Fruit fly (Drosophila melanogaster) whole organism, adult: ENCODE data around the gene Clc.

Source experiments
- CG11617 ChIP-seq: fragments of 200-800 bp; sonication (Bioruptor generic); optimal IDR thresholded peaks from 2 replicates; lab custom pipeline; 2017; ENCODE audit warnings: mild to moderate bottlenecking, missing biosample characterization, missing genetic modification reagents, missing genetic modification characterization
- CG12768 ChIP-seq: fragments of 200-800 bp; sonication (Bioruptor generic); optimal IDR thresholded peaks from 2 replicates; lab custom pipeline; 2017; ENCODE audit warnings: missing biosample characterization, missing genetic modification characterization, mild to moderate bottlenecking, moderate library complexity, missing genetic modification reagents
- CG14711 ChIP-seq: fragments of 200-800 bp; sonication (Bioruptor generic); optimal IDR thresholded peaks from 2 replicates; lab custom pipeline; 2018; ENCODE audit warnings: missing biosample characterization, mild to moderate bottlenecking, missing genetic modification characterization, moderate library complexity
- CG1620 ChIP-seq: fragments of 200-800 bp; sonication (Bioruptor generic); optimal IDR thresholded peaks from 2 replicates; lab custom pipeline; 2016; ENCODE audit warnings: missing biosample characterization, missing genetic modification characterization
- CG33017 ChIP-seq: fragments of 200-800 bp; sonication (Bioruptor generic); optimal IDR thresholded peaks from 2 replicates; lab custom pipeline; 2018; ENCODE audit warnings: missing biosample characterization, mild to moderate bottlenecking, missing genetic modification characterization, moderate library complexity
- CG5204 ChIP-seq: fragments of 200-800 bp; sonication (Bioruptor generic); optimal IDR thresholded peaks from 2 replicates; lab custom pipeline; 2016; ENCODE audit warnings: missing biosample characterization, missing genetic modification characterization
- CG7045 ChIP-seq: fragments of 200-800 bp; sonication (Bioruptor generic); optimal IDR thresholded peaks from 2 replicates; lab custom pipeline; 2017; ENCODE audit warnings: missing biosample characterization, mild to moderate bottlenecking, missing genetic modification characterization
- CG7101 ChIP-seq: fragments of 200-800 bp; sonication (Bioruptor generic); optimal IDR thresholded peaks from 2 replicates; lab custom pipeline; 2018; ENCODE audit warnings: missing biosample characterization, mild to moderate bottlenecking, missing genetic modification characterization, moderate library complexity
- Clk ChIP-seq: fragments of 200-800 bp; sonication (Bioruptor generic); optimal IDR thresholded peaks from 2 replicates; lab custom pipeline; 2017; ENCODE audit warnings: missing biosample characterization, missing genetic modification characterization
- Crg-1 ChIP-seq: fragments of 200-800 bp; sonication (Bioruptor generic); optimal IDR thresholded peaks from 2 replicates; lab custom pipeline; 2016; ENCODE audit warnings: missing biosample characterization, missing genetic modification characterization
- Hr96 ChIP-seq: fragments of 200-800 bp; sonication (Bioruptor generic); optimal IDR thresholded peaks from 2 replicates; lab custom pipeline; 2016; ENCODE audit warnings: missing biosample characterization, missing genetic modification characterization
- Mnt ChIP-seq: fragments of 200-800 bp; sonication (Bioruptor generic); optimal IDR thresholded peaks from 2 replicates; lab custom pipeline; 2016; ENCODE audit warnings: missing biosample characterization, mild to moderate bottlenecking, missing genetic modification characterization
- bab1 ChIP-seq: fragments of 200-800 bp; sonication (Bioruptor generic); optimal IDR thresholded peaks from 3 replicates; lab custom pipeline; 2019; ENCODE audit warnings: missing biosample characterization, mild to moderate bottlenecking, missing genetic modification characterization, moderate library complexity
- cic ChIP-seq: fragments of 200-800 bp; sonication (Bioruptor generic); optimal IDR thresholded peaks from 2 replicates; lab custom pipeline; 2017; ENCODE audit warnings: missing biosample characterization, mild to moderate bottlenecking, missing genetic modification characterization, moderate library complexity
- cnc ChIP-seq, 2 experiments: fragments of >200 bp; optimal IDR thresholded peaks; 2 replicates each; lab custom pipeline; 2017
- kay ChIP-seq: fragments of 200-800 bp; sonication (Bioruptor generic); peaks from one replicate; lab custom pipeline; 2016; ENCODE audit warnings: missing biosample characterization, missing genetic modification characterization, borderline replicate concordance
- ovo ChIP-seq: fragments of 200-800 bp; sonication (Bioruptor generic); optimal IDR thresholded peaks from 2 replicates; lab custom pipeline; 2016; ENCODE audit warnings: missing biosample characterization, missing genetic modification characterization
- pad ChIP-seq: fragments of 200-800 bp; sonication (Bioruptor generic); optimal IDR thresholded peaks from 3 replicates; lab custom pipeline; 2017; ENCODE audit warnings: missing biosample characterization, missing genetic modification characterization, mild to moderate bottlenecking, moderate library complexity, missing genetic modification reagents
- tj ChIP-seq: fragments of 200-800 bp; sonication (Bioruptor generic); optimal IDR thresholded peaks from 3 replicates; lab custom pipeline; 2017; ENCODE audit warnings: missing biosample characterization, mild to moderate bottlenecking, missing genetic modification characterization, moderate library complexity
- toe ChIP-seq: fragments of 200-800 bp; sonication (Bioruptor generic); optimal IDR thresholded peaks from 2 replicates; lab custom pipeline; 2016; ENCODE audit warnings: missing biosample characterization, missing genetic modification characterization

Gene Clc

dm6 chr3L:20196321-20196720 is 44.5 kb upstream of the Clc start:
- TF ChIP-seq kay (GFP tag; lab: Kevin White, UChicago): no peak
- TF ChIP-seq Mnt (GFP tag; lab: Kevin White, UChicago): no peak
- TF ChIP-seq cnc (optimal IDR thresholded peaks at IDR 0.05; lab: Kevin White, UChicago): no peak
- no peak for TF ChIP-seq ovo (GFP tag; lab: Kevin White, UChicago)
- no peak for TF ChIP-seq CG14711 (tag; lab: Kevin White, UChicago)
- no peak for TF ChIP-seq Hr96 (GFP tag; lab: Kevin White, UChicago)
- no peak for TF ChIP-seq CG12768 (GFP tag; lab: Kevin White, UChicago)
- no peak for TF ChIP-seq CG7101 (tag; lab: Kevin White, UChicago)
- TF ChIP-seq cic (GFP tag; lab: Kevin White, UChicago): no peak

dm6 chr3L:20197213-20197612 is 43.6 kb upstream of the Clc start:
- TF ChIP-seq cic (GFP tag; lab: Kevin White, UChicago): no peak
- TF ChIP-seq CG12768 (GFP tag; lab: Kevin White, UChicago): no peak
- TF ChIP-seq CG11617: no peak
- no peak for TF ChIP-seq bab1 (GFP tag; lab: Kevin White, UChicago)
- TF ChIP-seq tj: no peak
- TF ChIP-seq ovo (GFP tag; lab: Kevin White, UChicago): no peak
- no peak for TF ChIP-seq kay (GFP tag; lab: Kevin White, UChicago)
- TF ChIP-seq Clk (GFP tag; lab: Kevin White, UChicago): no peak
- no peak for TF ChIP-seq Mnt (GFP tag; lab: Kevin White, UChicago)
- TF ChIP-seq Crg-1 (GFP tag; lab: Kevin White, UChicago): no peak

- TF ChIP-seq Mnt (GFP tag; lab: Kevin White, UChicago): no peak
- TF ChIP-seq CG5204: no peak
- peak; percentile 61 for TF ChIP-seq kay (GFP tag; lab: Kevin White, UChicago)
- TF ChIP-seq CG7045 (GFP tag; lab: Kevin White, UChicago): no peak
- no peak for TF ChIP-seq CG11617
- TF ChIP-seq tj: peak; percentile 69
- TF ChIP-seq CG7101 (tag; lab: Kevin White, UChicago): no peak
- no peak for TF ChIP-seq CG1620 (GFP tag; lab: Kevin White, UChicago)
Observed at dm6 chr3L:20197698-20198097, 43.2 kb upstream of the Clc start.

- peak; percentile 7 for TF ChIP-seq CG12768 (GFP tag; lab: Kevin White, UChicago)
- TF ChIP-seq Crg-1 (GFP tag; lab: Kevin White, UChicago): no peak
- peak; percentile 62 for TF ChIP-seq kay (GFP tag; lab: Kevin White, UChicago)
- TF ChIP-seq CG33017: peak; percentile 53
- peak; percentile 10 for TF ChIP-seq CG14711 (tag; lab: Kevin White, UChicago)
- TF ChIP-seq CG1620 (GFP tag; lab: Kevin White, UChicago): no peak
- peak; percentile 78 for TF ChIP-seq Mnt (GFP tag; lab: Kevin White, UChicago)
- no peak for TF ChIP-seq CG7101 (tag; lab: Kevin White, UChicago)
- no peak for TF ChIP-seq cnc (optimal IDR thresholded peaks at IDR 0.05; lab: Kevin White, UChicago)
- TF ChIP-seq cic (GFP tag; lab: Kevin White, UChicago): peak; percentile 68
- TF ChIP-seq CG11617: peak; percentile 19
- peak; percentile 71 for TF ChIP-seq bab1 (GFP tag; lab: Kevin White, UChicago)
- TF ChIP-seq tj: peak; percentile 43
Observed at dm6 chr3L:20198138-20198559, 42.7 kb upstream of the Clc start, which contains the start of gene CG42674. CG42674 (minus strand) TSS chr3L:20198317.

- TF ChIP-seq pad (GFP tag; lab: Kevin White, UChicago) (no peak), kay (GFP tag; lab: Kevin White, UChicago) (peak; percentile 93), cic (GFP tag; lab: Kevin White, UChicago) (no peak), Clk (GFP tag; lab: Kevin White, UChicago) (no peak)
Observed at dm6 chr3L:20199569-20200247, 41.1 kb upstream of the Clc start, which contains the start of gene CG42833. CG42833 (plus strand) TSS chr3L:20200093.

- TF ChIP-seq CG12768 (GFP tag; lab: Kevin White, UChicago): no peak
- no peak for TF ChIP-seq CG11617
Observed at dm6 chr3L:20201538-20201937, 39.3 kb upstream of the Clc start, which contains the start of gene obst-F. obst-F (minus strand) TSS chr3L:20201638.

dm6 chr3L:20203587-20203986 is 37.3 kb upstream of the Clc start, which contains the start of gene CG7298:
CG7298 (minus strand) TSS chr3L:20203687.
- TF ChIP-seq pad (GFP tag; lab: Kevin White, UChicago): no peak
- TF ChIP-seq cic (GFP tag; lab: Kevin White, UChicago): no peak
- no peak for TF ChIP-seq CG1620 (GFP tag; lab: Kevin White, UChicago)
- no peak for TF ChIP-seq Crg-1 (GFP tag; lab: Kevin White, UChicago)
- TF ChIP-seq Clk (GFP tag; lab: Kevin White, UChicago): no peak
- no peak for TF ChIP-seq CG5204
- no peak for TF ChIP-seq CG12768 (GFP tag; lab: Kevin White, UChicago)
- TF ChIP-seq cnc (optimal IDR thresholded peaks at IDR 0.05; lab: Kevin White, UChicago): no peak
- no peak for TF ChIP-seq CG7045 (GFP tag; lab: Kevin White, UChicago)
- TF ChIP-seq tj: no peak
- no peak for TF ChIP-seq Hr96 (GFP tag; lab: Kevin White, UChicago)
- TF ChIP-seq CG14711 (tag; lab: Kevin White, UChicago): no peak
- no peak for TF ChIP-seq kay (GFP tag; lab: Kevin White, UChicago)
- TF ChIP-seq CG11617: no peak
- TF ChIP-seq Mnt (GFP tag; lab: Kevin White, UChicago): no peak
- TF ChIP-seq toe (GFP tag; lab: Kevin White, UChicago): no peak
- TF ChIP-seq CG33017: no peak
